Fruit fly (Drosophila melanogaster): ENCODE data around the gene ppk22.

ppk22 gene

DNA sequence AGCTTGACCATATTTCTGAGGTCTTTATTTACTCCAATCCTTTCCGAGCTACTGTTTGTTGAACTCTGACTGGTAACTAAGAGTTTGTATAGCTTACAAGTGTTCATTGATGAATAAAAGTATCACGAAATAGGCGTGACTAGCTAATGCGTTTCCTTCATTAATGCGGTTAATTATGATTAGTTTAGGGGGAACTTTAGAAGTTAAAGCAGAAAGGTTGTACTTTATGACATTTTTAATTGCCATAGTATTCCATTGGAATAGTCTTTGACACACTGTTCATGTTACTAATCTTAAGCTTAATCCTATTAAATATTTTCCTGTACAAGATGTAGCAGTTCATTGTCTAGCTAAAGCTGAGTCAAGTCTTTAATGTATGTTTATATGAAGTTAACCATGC, at the start of gene ppk22:
Gene ppk22 (minus strand): TSS at position 101 of the 400 bp plus-strand sequence.
- no peak for TF ChIP-seq CG17801 (GFP tag; optimal IDR thresholded peaks at IDR 0.05; ENCODE audit: partially characterized antibody)

DNA sequence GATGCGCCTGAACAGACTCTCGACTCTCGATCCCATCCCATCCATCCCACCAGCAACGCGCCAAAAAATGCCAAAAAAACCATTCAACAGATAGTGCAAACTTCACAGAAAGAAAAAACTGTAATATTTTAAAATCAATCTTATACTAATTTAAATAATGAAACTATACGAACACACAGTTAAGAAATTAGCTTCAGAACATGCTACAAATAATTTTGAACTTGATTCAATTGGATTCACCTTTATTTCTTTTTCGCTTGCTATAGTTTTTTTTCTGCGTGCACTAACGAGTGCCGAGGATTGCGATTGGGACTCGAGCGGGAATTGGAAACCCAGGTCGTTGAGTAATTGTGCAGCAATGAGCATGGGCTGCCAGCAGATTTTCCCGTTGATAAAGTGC, 48.4 kb upstream of the ppk22 start:
- TF ChIP-seq CG17801 (GFP tag; optimal IDR thresholded peaks at IDR 0.05; ENCODE audit: partially characterized antibody): no peak

dm6 chr3R:24906648-24907047, 47.0 kb upstream of the ppk22 start:
- TF ChIP-seq CG17801 (GFP tag; optimal IDR thresholded peaks at IDR 0.05; ENCODE audit: partially characterized antibody): no peak

DNA sequence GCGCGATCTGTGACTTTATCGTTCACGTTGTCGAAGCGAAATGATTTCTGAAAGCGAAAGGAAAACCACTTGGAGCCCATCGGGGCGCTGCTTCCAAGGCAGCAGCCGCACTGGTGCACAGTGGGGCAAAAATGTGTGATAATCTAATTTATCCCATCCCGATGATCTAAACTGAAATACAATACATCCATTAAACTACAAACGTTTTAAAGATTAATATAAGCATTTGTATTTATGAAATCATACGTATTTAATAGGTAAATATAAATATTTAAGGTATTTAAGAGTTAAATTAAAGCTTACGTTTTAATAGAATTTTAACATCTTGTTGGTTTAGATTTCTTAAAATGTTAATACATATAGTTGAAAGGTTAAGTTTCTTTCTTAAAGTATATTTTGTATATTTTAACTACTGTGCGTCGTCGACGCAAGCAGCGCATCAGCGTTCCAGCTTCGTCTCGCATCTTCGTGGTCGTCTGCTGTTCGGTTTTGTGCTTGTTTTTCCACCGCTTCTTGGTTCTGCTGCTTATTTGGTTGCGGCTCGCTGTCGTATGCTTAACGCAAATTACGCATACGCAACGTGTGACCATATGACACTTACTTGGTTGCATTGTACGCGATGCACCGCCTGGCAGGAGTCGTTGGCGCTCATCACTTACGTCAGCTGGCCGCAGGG, 46.5 kb upstream of the ppk22 start, which contains the start of gene CG13643:
Gene CG13643 (minus strand): TSS at position 46 of the 676 bp plus-strand sequence.
- TF ChIP-seq CG17801 (GFP tag; optimal IDR thresholded peaks at IDR 0.05; ENCODE audit: partially characterized antibody): no peak

DNA sequence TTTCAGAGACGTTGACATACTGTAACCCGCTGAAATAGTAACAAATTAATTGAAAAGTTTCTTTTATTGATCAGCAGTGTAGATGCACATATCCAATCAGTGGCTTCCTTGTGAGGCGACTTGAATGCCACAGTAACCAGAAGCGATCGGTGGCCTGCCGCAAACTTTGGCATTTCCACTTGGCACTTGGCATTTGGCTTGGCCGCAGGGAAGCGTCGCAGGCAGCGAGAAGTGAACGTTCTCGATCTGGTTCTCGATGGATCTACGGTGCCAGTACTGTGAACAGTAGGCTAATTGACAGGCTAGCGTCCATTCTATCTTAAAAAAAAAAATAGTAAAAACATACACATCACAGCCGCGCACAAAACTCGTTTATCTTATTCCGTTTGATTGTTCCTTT, 41.2 kb upstream of the ppk22 start, which contains the start of gene CG10845:
Gene CG10845 (plus strand): TSS at position 301 of the 400 bp plus-strand sequence.
- TF ChIP-seq CG17801 (GFP tag; optimal IDR thresholded peaks at IDR 0.05; ENCODE audit: partially characterized antibody): no peak

DNA sequence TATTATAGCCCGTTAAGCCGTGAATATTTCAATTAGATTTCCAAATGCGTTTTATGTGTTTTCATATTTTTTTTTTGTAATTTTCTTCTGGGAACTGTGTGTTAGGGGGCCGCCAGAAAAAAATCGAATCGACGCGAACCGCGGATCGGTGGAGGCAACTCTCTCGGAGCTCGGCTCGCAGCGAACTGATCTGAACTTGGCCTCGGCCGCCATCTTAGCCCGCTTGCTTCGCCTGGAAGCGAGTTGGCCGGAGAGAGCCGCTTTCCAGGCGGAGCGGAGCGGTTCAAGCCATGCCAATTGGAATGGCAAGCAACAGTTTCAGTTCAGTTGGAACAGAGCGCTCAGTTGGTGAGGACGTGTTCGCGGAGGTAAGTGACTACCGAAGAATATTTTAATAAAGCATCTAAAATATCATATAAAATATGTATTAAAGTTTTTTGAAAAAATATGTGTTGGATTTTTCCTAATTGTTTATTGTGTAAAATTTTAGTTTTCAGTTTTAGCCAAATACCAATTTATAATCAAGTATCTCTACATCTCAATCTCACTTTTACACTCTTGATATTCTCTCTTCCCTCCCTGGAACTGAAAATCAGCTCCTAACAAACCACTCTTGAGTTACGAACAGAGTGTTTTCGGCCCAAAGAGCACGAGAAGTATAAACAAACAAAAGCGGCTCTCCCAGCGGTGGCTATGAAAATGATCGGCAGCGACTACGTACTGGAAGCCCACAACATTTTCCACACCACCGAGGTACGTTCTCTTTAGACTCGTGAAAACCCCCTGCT, 35.0 kb upstream of the ppk22 start, which contains the start of the genes CG31121 and CG11069:
Gene CG31121 (minus strand): TSS at position 187 of the 788 bp plus-strand sequence.
Gene CG11069 (plus strand): TSS at position 324 of the 788 bp plus-strand sequence.
- TF ChIP-seq CG17801 (GFP tag; optimal IDR thresholded peaks at IDR 0.05; ENCODE audit: partially characterized antibody): no peak

DNA sequence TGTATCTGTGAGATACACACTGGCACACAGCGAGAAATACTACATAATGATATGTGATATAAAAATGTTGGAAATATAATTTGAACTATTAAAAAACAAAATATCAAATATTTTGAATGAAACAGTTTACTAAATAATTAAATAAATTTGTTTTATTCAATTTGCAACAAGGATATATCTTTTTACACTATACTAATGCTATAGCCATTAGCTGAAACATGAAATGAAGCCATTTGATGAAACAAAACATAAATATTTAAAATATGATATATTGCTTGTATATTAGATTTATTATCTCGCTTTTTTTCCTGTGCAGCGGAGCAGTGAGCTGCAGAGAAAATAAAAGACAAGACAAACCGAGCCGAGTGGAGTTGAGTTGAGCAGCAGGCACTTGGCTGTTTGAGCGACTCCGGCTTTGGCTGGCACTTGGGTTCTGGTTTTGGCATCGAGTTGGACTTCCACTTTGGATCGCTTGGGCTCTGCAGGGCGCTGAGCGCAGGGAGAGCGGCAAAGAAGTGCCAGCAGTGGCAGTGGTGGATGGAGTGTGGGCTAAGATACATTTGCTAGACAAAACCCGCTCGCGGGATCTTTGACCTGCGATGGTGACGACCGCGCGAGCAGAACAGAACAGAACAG, 33.8 kb upstream of the ppk22 start:
- no peak for TF ChIP-seq CG17801 (GFP tag; optimal IDR thresholded peaks at IDR 0.05; ENCODE audit: partially characterized antibody)

DNA sequence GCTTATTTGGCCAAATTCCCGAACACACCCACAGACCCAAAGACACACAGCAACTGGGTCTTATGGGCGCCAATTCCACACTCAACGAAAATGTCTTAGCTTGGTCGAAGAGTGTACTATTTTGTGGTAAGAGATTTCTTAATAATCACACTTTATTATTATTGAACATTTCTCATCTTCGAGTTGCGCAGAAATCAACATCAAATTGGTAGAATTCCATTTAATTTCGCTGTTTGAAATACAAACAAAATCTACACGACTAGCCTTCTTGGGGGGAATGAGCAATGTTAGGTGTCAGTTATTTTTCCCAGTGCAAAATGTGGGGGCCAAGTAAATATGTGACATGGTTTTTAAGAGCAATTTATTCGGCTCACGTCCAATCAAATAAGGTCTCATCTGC, 31.3 kb upstream of the ppk22 start:
- no peak for TF ChIP-seq CG17801 (GFP tag; optimal IDR thresholded peaks at IDR 0.05; ENCODE audit: partially characterized antibody)

- TF ChIP-seq CG17801 (GFP tag; optimal IDR thresholded peaks at IDR 0.05; ENCODE audit: partially characterized antibody): no peak
Observed at dm6 chr3R:24890217-24890616, 30.6 kb upstream of the ppk22 start.

DNA sequence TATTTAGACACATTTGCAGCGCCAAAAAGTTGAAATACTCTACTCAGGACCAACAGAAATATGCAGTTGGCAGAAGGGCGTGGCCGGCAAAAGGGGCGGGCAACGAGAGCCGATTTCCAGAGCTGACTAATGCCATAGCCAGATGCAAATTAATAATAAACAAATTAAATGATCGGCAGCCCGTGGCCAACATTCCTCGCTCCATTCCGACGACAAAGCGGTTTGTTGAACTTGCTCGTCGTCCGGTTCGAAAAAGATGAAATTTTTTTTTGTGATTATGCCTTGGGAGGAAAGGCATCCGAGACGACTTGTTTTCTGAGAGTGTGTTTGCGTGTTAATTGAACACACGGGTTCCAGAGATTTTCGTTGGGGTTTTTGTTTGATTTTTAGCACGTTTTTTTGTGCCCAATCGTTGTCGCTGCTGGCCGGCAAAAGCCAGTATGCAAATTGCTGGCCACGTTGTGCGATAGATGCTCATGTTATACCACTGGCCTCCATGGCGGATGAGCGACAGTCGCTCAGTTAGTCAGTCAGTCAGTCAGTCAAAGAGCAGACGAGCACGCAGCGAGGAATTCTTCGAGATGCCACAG, 29.8 kb upstream of the ppk22 start:
- no peak for TF ChIP-seq CG17801 (GFP tag; optimal IDR thresholded peaks at IDR 0.05; ENCODE audit: partially characterized antibody)

- no peak for TF ChIP-seq CG17801 (GFP tag; optimal IDR thresholded peaks at IDR 0.05; ENCODE audit: partially characterized antibody)
Observed at dm6 chr3R:24888418-24888817, 28.8 kb upstream of the ppk22 start.

DNA sequence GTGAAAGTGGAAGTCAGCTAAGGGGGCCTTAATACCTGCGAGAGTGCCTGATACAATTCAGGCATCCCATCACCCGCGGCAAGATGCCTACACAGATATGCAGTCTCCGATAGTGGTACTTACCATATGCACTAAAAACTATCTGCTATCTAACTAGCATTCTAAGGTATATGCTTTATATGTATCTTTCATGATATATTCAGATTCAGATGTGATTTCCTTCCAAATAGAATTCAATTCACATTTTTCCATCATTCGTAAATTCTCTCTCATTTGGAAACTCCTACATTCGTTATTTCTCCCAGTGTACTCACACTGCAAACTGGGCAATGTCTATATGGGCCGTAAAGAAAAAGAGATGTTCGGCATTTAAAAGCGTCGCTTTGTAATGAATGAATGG, 26.9 kb upstream of the ppk22 start:
- TF ChIP-seq CG17801 (GFP tag; optimal IDR thresholded peaks at IDR 0.05; ENCODE audit: partially characterized antibody): no peak

DNA sequence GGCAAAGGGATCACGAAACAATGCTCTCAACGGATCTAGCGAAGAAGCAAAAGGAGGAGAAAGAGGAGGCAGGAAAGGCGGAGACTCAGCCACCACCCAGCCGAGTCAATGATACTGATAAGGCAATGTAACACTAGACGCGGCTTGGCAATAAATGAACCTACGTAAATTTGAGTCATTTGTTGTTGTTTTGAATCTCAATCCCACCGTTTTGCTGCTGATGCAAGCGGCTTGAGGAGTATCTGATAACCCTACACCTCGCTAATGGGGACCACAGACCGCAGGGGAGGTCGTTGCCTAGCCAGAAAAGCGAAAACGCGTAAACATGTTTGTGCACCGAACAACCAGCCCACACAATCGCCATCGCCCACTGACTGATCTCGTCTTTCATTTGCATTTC, 19.1 kb upstream of the ppk22 start:
- no peak for TF ChIP-seq CG17801 (GFP tag; optimal IDR thresholded peaks at IDR 0.05; ENCODE audit: partially characterized antibody)

DNA sequence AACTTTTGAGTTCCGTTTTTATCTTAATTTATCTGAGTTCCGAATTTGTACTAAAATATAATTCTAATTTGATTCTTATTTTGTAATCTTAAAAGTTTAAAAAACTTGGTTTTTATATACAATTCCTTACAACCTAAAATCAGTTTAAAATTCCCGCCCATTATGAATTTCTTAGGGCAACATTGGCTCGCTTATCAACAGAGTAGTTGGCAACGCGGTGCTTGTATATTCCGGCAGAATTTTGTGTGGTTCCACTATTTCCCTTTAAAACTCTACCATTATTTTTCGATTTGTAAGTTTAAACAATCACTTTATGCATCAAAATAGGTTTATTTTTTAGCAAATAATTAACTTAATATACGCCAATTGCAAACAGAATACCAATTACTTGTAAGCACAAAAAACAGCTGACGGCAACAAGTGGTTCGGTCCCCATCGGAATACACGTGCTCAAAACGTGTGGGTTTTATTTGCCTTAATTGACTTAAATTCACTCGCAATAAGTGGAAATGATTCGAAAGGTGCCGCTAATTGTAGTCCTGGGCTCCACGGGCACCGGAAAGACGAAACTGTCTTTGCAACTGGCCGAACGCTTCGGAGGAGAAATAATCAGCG, 17.3 kb upstream of the ppk22 start, which contains the start of the genes CG11089 and CG31381:
Gene CG11089 (plus strand): TSS at position 203 of the 615 bp plus-strand sequence.
Gene CG31381 (plus strand): TSS at position 203 of the 615 bp plus-strand sequence.
- no peak for TF ChIP-seq CG17801 (GFP tag; optimal IDR thresholded peaks at IDR 0.05; ENCODE audit: partially characterized antibody)

All from ovary, adult (tissue).